Fruit fly (Drosophila melanogaster) whole organism, embryonic: ENCODE results near the gene CG3339.

ENCODE experiments used
- B-H2 ChIP-seq: fragments of 200-800 bp; sonication (Bioruptor generic); optimal IDR thresholded peaks from 2 replicates; lab custom pipeline; 2018; ENCODE audit warnings: missing biosample characterization, mild to moderate bottlenecking, missing genetic modification characterization
- CG10274 ChIP-seq: fragments of 200-800 bp; sonication (Bioruptor generic); optimal IDR thresholded peaks from 3 replicates; lab custom pipeline; 2017; ENCODE audit warnings: missing biosample characterization, mild to moderate bottlenecking, missing genetic modification characterization
- CG10565 ChIP-seq: fragments of 200-800 bp; sonication (Bioruptor generic); optimal IDR thresholded peaks from 3 replicates; lab custom pipeline; 2016; ENCODE audit warnings: missing biosample characterization, mild to moderate bottlenecking, missing genetic modification characterization
- CG11723 ChIP-seq: fragments of 200-800 bp; sonication (Bioruptor generic); optimal IDR thresholded peaks from 2 replicates; lab custom pipeline; 2017; ENCODE audit warnings: missing biosample characterization, mild to moderate bottlenecking, missing genetic modification characterization
- CG12391 ChIP-seq: fragments of 200-800 bp; sonication (Bioruptor generic); optimal IDR thresholded peaks from 3 replicates; lab custom pipeline; 2018; ENCODE audit warnings: missing biosample characterization, mild to moderate bottlenecking, missing genetic modification characterization, moderate library complexity
- CG13123 ChIP-seq: fragments of 200-800 bp; sonication (Bioruptor generic); optimal IDR thresholded peaks from 2 replicates; lab custom pipeline; 2016; ENCODE audit warnings: missing biosample characterization, missing genetic modification characterization
- CG14050 ChIP-seq: fragments of 200-800 bp; sonication (Bioruptor generic); IDR thresholded peaks from 3 replicates; pipeline ENCODE4 v1.3.6; 2022; ENCODE audit warnings: missing biosample characterization, missing genetic modification characterization
- CG15514 ChIP-seq: fragments of 200-800 bp; sonication (Bioruptor generic); optimal IDR thresholded peaks from 3 replicates; lab custom pipeline; 2017; ENCODE audit warnings: missing biosample characterization, missing genetic modification characterization, mild to moderate bottlenecking, moderate library complexity, missing genetic modification reagents
- CG1647 ChIP-seq: fragments of 200-800 bp; sonication (Bioruptor generic); optimal IDR thresholded peaks from 3 replicates; lab custom pipeline; 2016; ENCODE audit warnings: missing biosample characterization, missing genetic modification characterization
- CG16815 ChIP-seq: fragments of 200-800 bp; sonication (Bioruptor generic); optimal IDR thresholded peaks from 3 replicates; lab custom pipeline; 2017; ENCODE audit warnings: missing biosample characterization, mild to moderate bottlenecking, missing genetic modification characterization
- CG17385 ChIP-seq: fragments of 200-800 bp; sonication (Bioruptor generic); optimal IDR thresholded peaks from 3 replicates; lab custom pipeline; 2018; ENCODE audit warnings: missing biosample characterization, mild to moderate bottlenecking, missing genetic modification characterization
- CG17568 ChIP-seq: fragments of 200-800 bp; sonication (Bioruptor generic); optimal IDR thresholded peaks from 2 replicates; lab custom pipeline; 2018; ENCODE audit warnings: missing biosample characterization, mild to moderate bottlenecking, missing genetic modification characterization, moderate library complexity
- CG18476 ChIP-seq: fragments of 200-800 bp; sonication (Bioruptor generic); optimal IDR thresholded peaks from 2 replicates; lab custom pipeline; 2016; ENCODE audit warnings: missing biosample characterization, mild to moderate bottlenecking, missing genetic modification characterization
- CG3163 ChIP-seq: fragments of 200-800 bp; sonication (Bioruptor generic); optimal IDR thresholded peaks from 3 replicates; lab custom pipeline; 2016; ENCODE audit warnings: missing biosample characterization, missing genetic modification characterization
- CG34376 ChIP-seq: fragments of 200-800 bp; sonication (Bioruptor generic); optimal IDR thresholded peaks from 2 replicates; lab custom pipeline; 2018; ENCODE audit warnings: missing biosample characterization, mild to moderate bottlenecking, missing genetic modification characterization
- CG5953 ChIP-seq: fragments of 200-800 bp; sonication (Bioruptor generic); IDR thresholded peaks from 2 replicates; pipeline ENCODE4 v1.3.6; 2022; ENCODE audit warnings: missing biosample characterization, missing genetic modification characterization
- CG6813 ChIP-seq: fragments of 200-800 bp; sonication (Bioruptor generic); optimal IDR thresholded peaks from 2 replicates; lab custom pipeline; 2017; ENCODE audit warnings: missing biosample characterization, missing genetic modification characterization, mild to moderate bottlenecking, moderate library complexity, missing genetic modification reagents
- CG7786 ChIP-seq: fragments of 200-800 bp; sonication (Bioruptor generic); optimal IDR thresholded peaks from 2 replicates; lab custom pipeline; 2016; ENCODE audit warnings: missing biosample characterization, missing genetic modification characterization
- CG8290 ChIP-seq, 3 experiments: fragments of 200-800 bp; sonication (Bioruptor generic); optimal IDR thresholded peaks; 2 replicates each; lab custom pipeline; 2016 to 2019; ENCODE audit warnings: missing biosample characterization in 3 of 3, missing genetic modification characterization in 3 of 3, mild to moderate bottlenecking in 2 of 3, moderate library complexity in 1 of 3
- CrebB ChIP-seq: fragments of 200-800 bp; sonication (Bioruptor generic); optimal IDR thresholded peaks from 3 replicates; lab custom pipeline; 2018; ENCODE audit warnings: missing biosample characterization, mild to moderate bottlenecking, missing genetic modification characterization
- Dll ChIP-seq: fragments of 200-800 bp; sonication (Bioruptor generic); IDR thresholded peaks from 4 replicates; pipeline ENCODE4 v1.3.6; 2022; ENCODE audit warnings: missing biosample characterization, missing genetic modification characterization; ENCODE audit not compliant: partially characterized antibody
- Gsc ChIP-seq: fragments of 200-800 bp; sonication (Bioruptor generic); IDR thresholded peaks from 2 replicates; pipeline ENCODE4 v1.3.6; 2022; ENCODE audit warnings: missing biosample characterization, missing genetic modification characterization
- Gug ChIP-seq: fragments of 200-800 bp; sonication (Bioruptor generic); IDR thresholded peaks from 4 replicates; pipeline ENCODE4 v1.3.6; 2022; ENCODE audit warnings: missing biosample characterization, missing genetic modification characterization
- Nf-YA ChIP-seq: fragments of 200-800 bp; sonication (Bioruptor generic); IDR thresholded peaks from 2 replicates; pipeline ENCODE4 v1.3.6; 2022; ENCODE audit warnings: missing biosample characterization, missing genetic modification characterization
- Opbp ChIP-seq: fragments of 200-800 bp; sonication (Bioruptor generic); IDR thresholded peaks from 3 replicates; pipeline ENCODE4 v1.3.6; 2022; ENCODE audit warnings: missing biosample characterization, missing genetic modification characterization; ENCODE audit not compliant: partially characterized antibody
- Optix ChIP-seq: fragments of 200-800 bp; sonication (Bioruptor generic); IDR thresholded peaks from 3 replicates; pipeline ENCODE4 v1.3.6; 2022; ENCODE audit warnings: missing biosample characterization, missing genetic modification characterization
- PHDP ChIP-seq: fragments of 200-800 bp; sonication (Bioruptor generic); optimal IDR thresholded peaks from 3 replicates; lab custom pipeline; 2018; ENCODE audit warnings: missing biosample characterization, mild to moderate bottlenecking, missing genetic modification characterization, moderate library complexity
- Xbp1 ChIP-seq: fragments of 200-800 bp; sonication (Bioruptor generic); optimal IDR thresholded peaks from 3 replicates; lab custom pipeline; 2016; ENCODE audit warnings: missing biosample characterization, mild to moderate bottlenecking, missing genetic modification characterization
- amos ChIP-seq: fragments of 200-800 bp; sonication (Bioruptor generic); IDR thresholded peaks from 2 replicates; pipeline ENCODE4 v1.3.6; 2022; ENCODE audit warnings: missing biosample characterization, missing genetic modification characterization; ENCODE audit not compliant: partially characterized antibody
- dm ChIP-seq: fragments of 200-800 bp; sonication (Bioruptor generic); optimal IDR thresholded peaks from 3 replicates; lab custom pipeline; 2016; ENCODE audit warnings: missing biosample characterization, missing genetic modification characterization
- en ChIP-seq: fragments of 200-800 bp; sonication (Bioruptor generic); optimal IDR thresholded peaks from 2 replicates; lab custom pipeline; 2016; ENCODE audit warnings: missing biosample characterization, missing genetic modification characterization
- ewg ChIP-seq: fragments of 200-800 bp; sonication (Bioruptor generic); optimal IDR thresholded peaks from 3 replicates; lab custom pipeline; 2017; ENCODE audit warnings: mild to moderate bottlenecking, missing biosample characterization, missing genetic modification reagents, missing genetic modification characterization
- fd102C ChIP-seq: fragments of 200-800 bp; sonication (Bioruptor generic); optimal IDR thresholded peaks from 2 replicates; lab custom pipeline; 2018; ENCODE audit warnings: missing biosample characterization, mild to moderate bottlenecking, missing genetic modification characterization, moderate library complexity
- grn ChIP-seq: fragments of 200-800 bp; sonication (Bioruptor generic); optimal IDR thresholded peaks from 3 replicates; lab custom pipeline; 2017; ENCODE audit warnings: missing biosample characterization, missing genetic modification characterization
- gt ChIP-seq: fragments of 200-800 bp; sonication (Bioruptor generic); IDR thresholded peaks from 2 replicates; pipeline ENCODE4 v1.3.6; 2022; ENCODE audit warnings: missing biosample characterization, missing genetic modification characterization
- ken ChIP-seq: fragments of 200-800 bp; sonication (Bioruptor generic); IDR thresholded peaks from 3 replicates; pipeline ENCODE4 v1.3.6; 2022; ENCODE audit warnings: missing biosample characterization, missing genetic modification characterization
- maf-S ChIP-seq: fragments of 200-800 bp; sonication (Bioruptor generic); optimal IDR thresholded peaks from 2 replicates; lab custom pipeline; 2016; ENCODE audit warnings: missing biosample characterization, missing genetic modification characterization
- mam ChIP-seq: fragments of 200-800 bp; sonication (Bioruptor generic); optimal IDR thresholded peaks from 3 replicates; lab custom pipeline; 2016; ENCODE audit warnings: missing biosample characterization, missing genetic modification characterization
- org-1 ChIP-seq: fragments of 200-800 bp; sonication (Bioruptor generic); optimal IDR thresholded peaks from 2 replicates; lab custom pipeline; 2017; ENCODE audit warnings: missing biosample characterization, missing genetic modification characterization
- pb ChIP-seq: fragments of 200-800 bp; sonication (Bioruptor generic); optimal IDR thresholded peaks from 3 replicates; lab custom pipeline; 2016; ENCODE audit warnings: missing biosample characterization, missing genetic modification characterization
- pho ChIP-seq: fragments of 200-800 bp; sonication (Bioruptor generic); optimal IDR thresholded peaks from 2 replicates; lab custom pipeline; 2016; ENCODE audit warnings: missing biosample characterization, missing genetic modification characterization
- prd ChIP-seq, 3 experiments: fragments of >200 bp in 2 of 3; fragments of 200-800 bp in 1 of 3; sonication (Bioruptor generic) in 1 of 3; optimal IDR thresholded peaks in 2 of 3; IDR thresholded peaks in 1 of 3; 2 replicates in 2 of 3; 3 replicates in 1 of 3; pipeline versions ENCODE4 v1.3.6 to Lab custom; 2017 to 2022; ENCODE audit warnings: missing biosample characterization in 1 of 3, missing genetic modification characterization in 1 of 3
- psq ChIP-seq: fragments of 200-800 bp; sonication (Bioruptor generic); optimal IDR thresholded peaks from 2 replicates; lab custom pipeline; 2017; ENCODE audit warnings: missing biosample characterization, missing genetic modification characterization
- sd ChIP-seq: fragments of 200-800 bp; sonication (Bioruptor generic); optimal IDR thresholded peaks from 3 replicates; lab custom pipeline; 2018; ENCODE audit warnings: missing biosample characterization, mild to moderate bottlenecking, missing genetic modification characterization, moderate library complexity
- tin ChIP-seq: fragments of 200-800 bp; sonication (Bioruptor generic); optimal IDR thresholded peaks from 3 replicates; lab custom pipeline; 2016; ENCODE audit warnings: missing biosample characterization, missing genetic modification characterization
- trh ChIP-seq: fragments of 200-800 bp; sonication (Bioruptor generic); optimal IDR thresholded peaks from 2 replicates; lab custom pipeline; 2016; ENCODE audit warnings: missing biosample characterization, missing genetic modification characterization
- yki ChIP-seq: fragments of >200 bp; optimal IDR thresholded peaks from 3 replicates; lab custom pipeline; 2018
- z ChIP-seq: fragments of 200-800 bp; sonication (Bioruptor generic); IDR thresholded peaks from 3 replicates; pipeline ENCODE4 v1.3.6; 2022; ENCODE audit warnings: missing biosample characterization, missing genetic modification characterization
- zf30C ChIP-seq: fragments of 200-800 bp; sonication (Bioruptor generic); optimal IDR thresholded peaks from 3 replicates; lab custom pipeline; 2018; ENCODE audit warnings: missing biosample characterization, mild to moderate bottlenecking, missing genetic modification characterization

The CG3339 gene

dm6 chr3R:27292159-27292880 is 29.8 kb downstream of the CG3339 start, which contains the start of gene CG3348 (continued):
- TF ChIP-seq CG6813 (GFP tag; lab: Kevin White, UChicago) (no peak), Optix (0 out of 3 replicates have a peak, but pooled peaks have one; percentile 36), mam (GFP tag; lab: Kevin White, UChicago) (peak; percentile 79), yki (no peak), zf30C (GFP tag; lab: Kevin White, UChicago) (peak; percentile 39), CG34376 (GFP tag; lab: Kevin White, UChicago) (no peak), prd (optimal IDR thresholded peaks at IDR 0.05; lab: Kevin White, UChicago) (no peak), prd (GFP tag; IDR thresholded peaks at IDR 0.05; lab: Robert Waterston, UW) (peak; percentile 81), Nf-YA (peak; percentile 42; the same call in 1 of the 2 replicates), CG18476 (GFP tag; lab: Kevin White, UChicago) (peak; percentile 66), en (no peak), pb (GFP tag; lab: Kevin White, UChicago) (no peak), CG10565 (GFP tag; lab: Kevin White, UChicago) (no peak), CG1647 (GFP tag; lab: Kevin White, UChicago) (peak; percentile 69), CG8290 (GFP tag; optimal IDR thresholded peaks at IDR 0.05; lab: Kevin White, UChicago) (no peak), CG8290 (tag; optimal IDR thresholded peaks at IDR 0.05; lab: Kevin White, UChicago) (no peak), CG5953 (GFP tag; lab: Robert Waterston, UW) (no peak), org-1 (GFP tag; lab: Kevin White, UChicago) (peak; percentile 36), CG15514 (GFP tag; lab: Kevin White, UChicago) (peak; percentile 60), Opbp (GFP tag; lab: Robert Waterston, UW) (no peak), Dll (no peak), CG7786 (GFP tag; lab: Kevin White, UChicago) (peak; percentile 61), PHDP (tag; lab: Kevin White, UChicago) (peak; percentile 80), CG14050 (GFP tag; lab: Robert Waterston, UW) (0 out of 3 replicates have a peak, but pooled peaks have one; percentile 14), B-H2 (GFP tag; lab: Kevin White, UChicago) (peak; percentile 70), z (GFP tag; lab: Robert Waterston, UW) (no peak), grn (GFP tag; lab: Kevin White, UChicago) (no peak), CG10274 (GFP tag; lab: Kevin White, UChicago) (peak; percentile 56), CG17568 (no peak), Gug (GFP tag; lab: Robert Waterston, UW) (peak; percentile 24; the same call in 1 of the 4 replicates), psq (GFP tag; lab: Kevin White, UChicago) (no peak), sd (tag; lab: Kevin White, UChicago) (peak; percentile 50), fd102C (no peak), CrebB (tag; lab: Kevin White, UChicago) (peak; percentile 37), Xbp1 (GFP tag; lab: Kevin White, UChicago) (peak; percentile 58), dm (GFP tag; lab: Kevin White, UChicago) (peak; percentile 23), CG11723 (GFP tag; lab: Kevin White, UChicago) (peak; percentile 35), CG12391 (tag; lab: Kevin White, UChicago) (peak; percentile 73), CG17385 (peak; percentile 66), CG16815 (GFP tag; lab: Kevin White, UChicago) (peak; percentile 64), CG3163 (GFP tag; lab: Kevin White, UChicago) (no peak), ken (GFP tag; lab: Robert Waterston, UW) (no peak), Gsc (GFP tag; lab: Robert Waterston, UW) (no peak), amos (GFP tag; lab: Robert Waterston, UW) (no peak), trh (GFP tag; lab: Kevin White, UChicago) (no peak), pho (GFP tag; lab: Kevin White, UChicago) (peak; percentile 76), gt (no peak), tin (GFP tag; lab: Kevin White, UChicago) (peak; percentile 61), CG13123 (no peak), ewg (GFP tag; lab: Kevin White, UChicago) (peak; percentile 41), maf-S (GFP tag; lab: Kevin White, UChicago) (no peak)
